Fruit fly (Drosophila melanogaster) whole organism, wandering third instar larva: ENCODE data around the gene dysc.

Source experiments
- Hnf4 ChIP-seq: fragments of 200-800 bp; sonication (Bioruptor generic); optimal IDR thresholded peaks from 2 replicates; lab custom pipeline; 2016; ENCODE audit warnings: missing biosample characterization, mild to moderate bottlenecking, missing genetic modification characterization
- Hr78 ChIP-seq: fragments of >200 bp; optimal IDR thresholded peaks from 2 replicates; lab custom pipeline; 2017; ENCODE audit warnings: missing biosample characterization, missing genetic modification characterization
- OdsH ChIP-seq: fragments of 200-800 bp; sonication (Bioruptor generic); optimal IDR thresholded peaks from 2 replicates; lab custom pipeline; 2016; ENCODE audit warnings: missing biosample characterization, mild to moderate bottlenecking, missing genetic modification characterization
- fru ChIP-seq: fragments of 200-800 bp; sonication (Bioruptor generic); optimal IDR thresholded peaks from 3 replicates; lab custom pipeline; 2016; ENCODE audit warnings: missing biosample characterization, mild to moderate bottlenecking, missing genetic modification characterization
- h ChIP-seq: fragments of 200-800 bp; sonication (Bioruptor generic); optimal IDR thresholded peaks from 3 replicates; lab custom pipeline; 2016; ENCODE audit warnings: missing biosample characterization, mild to moderate bottlenecking, missing genetic modification characterization
- lola ChIP-seq: fragments of >200 bp; optimal IDR thresholded peaks from 2 replicates; lab custom pipeline; 2017; ENCODE audit warnings: missing biosample characterization, missing genetic modification characterization
- psq ChIP-seq: fragments of 200-800 bp; sonication (Bioruptor generic); optimal IDR thresholded peaks from 3 replicates; lab custom pipeline; 2017; ENCODE audit warnings: missing biosample characterization, mild to moderate bottlenecking, missing genetic modification characterization, moderate library complexity

- no peak for TF ChIP-seq Hr78 (GFP tag; lab: Kevin White, UChicago)
- TF ChIP-seq h, result peak; percentile 80
- no peak for TF ChIP-seq lola (GFP tag; lab: Kevin White, UChicago)
- no peak for TF ChIP-seq fru (GFP tag; lab: Kevin White, UChicago)
- no peak for TF ChIP-seq psq (GFP tag; lab: Kevin White, UChicago)
- no peak for TF ChIP-seq Hnf4 (GFP tag; lab: Kevin White, UChicago)
- no peak for TF ChIP-seq OdsH (GFP tag; lab: Kevin White, UChicago)
These were observed 49.5 kb upstream of the dysc start for dm6 chr3L:13952484-13953048.
